Fruit fly (Drosophila melanogaster): Measurements from ENCODE around the gene Sk2.

The Sk2 gene

DNA sequence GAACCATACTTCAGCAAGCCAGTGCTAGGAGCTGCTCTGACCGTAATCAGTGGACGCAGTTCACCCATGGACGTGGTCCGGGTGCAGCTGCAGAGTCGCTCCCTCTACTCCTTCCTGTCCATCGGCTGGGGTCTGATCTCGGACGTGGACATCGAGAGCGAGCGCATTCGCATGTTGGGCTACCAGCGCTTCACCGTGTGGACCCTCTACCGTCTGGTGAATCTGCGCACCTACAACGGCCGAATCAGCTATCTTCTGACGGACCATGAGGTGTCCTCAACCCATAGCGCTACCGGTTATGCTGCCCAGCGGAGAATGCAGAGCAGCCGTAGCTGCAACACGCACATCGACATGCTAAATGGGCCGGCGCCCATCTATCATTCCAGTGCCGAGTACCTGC is 1.8 kb downstream of the Sk2 start:
- no peak for TF ChIP-seq CG17801 (GFP tag; optimal IDR thresholded peaks at IDR 0.05; ENCODE audit: partially characterized antibody)

DNA sequence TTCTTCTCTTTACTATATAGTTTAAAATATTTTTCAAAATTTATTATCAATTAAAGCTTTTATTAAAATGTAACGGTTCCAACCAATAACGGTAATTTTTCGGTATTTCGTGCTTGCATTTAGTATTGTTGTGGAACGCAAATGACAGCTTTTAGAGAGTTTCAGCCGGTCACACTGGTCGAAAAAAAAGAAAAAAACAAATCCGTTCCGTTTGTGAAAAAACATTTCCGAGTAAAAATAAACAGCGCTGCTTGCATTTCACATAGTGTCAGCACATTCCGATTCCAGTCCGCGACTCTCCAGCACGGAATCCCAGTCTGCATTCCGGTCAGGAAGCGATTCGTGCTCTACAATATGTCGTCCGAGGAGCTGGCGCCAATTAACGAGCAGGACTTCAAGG is 3.3 kb downstream of the Sk2 start, which contains the start of gene CG32485:
Gene CG32485, plus strand, starts transcription at position 139 of the 400 bp plus-strand sequence.
- TF ChIP-seq CG17801 (GFP tag; optimal IDR thresholded peaks at IDR 0.05; ENCODE audit: partially characterized antibody), result peak; percentile 86

DNA sequence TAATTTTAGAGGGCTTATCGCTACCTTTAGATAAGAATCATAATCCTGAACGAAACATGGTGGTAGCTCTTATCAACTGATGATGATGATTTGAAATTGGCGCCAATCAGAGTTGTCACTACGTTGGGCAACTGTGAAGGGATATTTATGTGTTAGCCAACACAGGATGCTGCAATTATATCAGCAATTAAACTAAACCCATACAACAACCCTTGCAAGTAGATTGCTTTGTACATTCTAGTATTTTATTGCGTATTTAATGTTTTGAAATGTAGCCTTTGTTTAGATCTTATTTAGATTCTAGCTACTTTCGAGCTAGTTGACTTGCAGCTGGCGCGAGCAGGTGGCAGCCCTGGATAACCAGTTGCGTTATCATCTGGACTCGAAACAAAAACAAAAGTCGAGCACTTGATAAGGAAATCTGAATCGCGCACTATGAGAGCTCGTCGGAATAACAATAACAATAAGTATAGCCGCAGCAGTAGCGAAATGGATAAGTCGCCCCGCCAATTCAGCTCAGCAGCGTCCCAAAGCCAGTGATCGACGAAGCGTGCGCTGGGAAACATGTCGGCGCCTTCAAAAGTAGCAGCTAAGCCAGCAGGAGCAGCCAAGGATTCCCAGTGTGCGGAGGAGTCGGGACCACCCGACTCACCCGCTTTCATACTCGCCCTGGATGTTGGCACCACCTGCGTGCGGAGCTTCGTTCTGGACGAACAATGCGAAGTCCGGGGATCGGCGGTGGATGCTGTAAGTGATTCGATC is 5.4 kb downstream of the Sk2 start, which contains the start of gene CG1271:
Gene CG1271, plus strand, starts transcription at position 405 of the 762 bp plus-strand sequence.
- TF ChIP-seq CG17801 (GFP tag; optimal IDR thresholded peaks at IDR 0.05; ENCODE audit: partially characterized antibody), result peak; percentile 54

DNA sequence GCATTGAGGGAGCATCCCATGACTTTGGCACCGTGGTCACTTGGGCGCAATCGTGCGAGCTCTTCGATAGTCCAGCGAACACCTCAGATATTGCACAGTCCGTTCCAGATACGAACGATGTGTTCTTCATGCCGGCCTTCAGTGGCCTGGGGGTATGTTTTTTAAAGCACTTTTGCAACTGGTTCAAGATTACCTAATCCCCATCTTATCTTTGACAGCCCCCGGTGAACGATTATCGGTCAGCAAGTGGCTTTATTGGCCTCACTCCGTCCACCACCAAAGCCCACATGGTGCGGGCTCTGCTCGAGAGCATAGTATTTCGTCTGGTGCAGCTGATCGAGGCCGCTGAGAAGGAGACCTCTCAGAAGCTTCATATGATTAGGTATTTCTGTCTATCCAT is 7.2 kb downstream of the Sk2 start:
- TF ChIP-seq CG17801 (GFP tag; optimal IDR thresholded peaks at IDR 0.05; ENCODE audit: partially characterized antibody), result no peak

DNA sequence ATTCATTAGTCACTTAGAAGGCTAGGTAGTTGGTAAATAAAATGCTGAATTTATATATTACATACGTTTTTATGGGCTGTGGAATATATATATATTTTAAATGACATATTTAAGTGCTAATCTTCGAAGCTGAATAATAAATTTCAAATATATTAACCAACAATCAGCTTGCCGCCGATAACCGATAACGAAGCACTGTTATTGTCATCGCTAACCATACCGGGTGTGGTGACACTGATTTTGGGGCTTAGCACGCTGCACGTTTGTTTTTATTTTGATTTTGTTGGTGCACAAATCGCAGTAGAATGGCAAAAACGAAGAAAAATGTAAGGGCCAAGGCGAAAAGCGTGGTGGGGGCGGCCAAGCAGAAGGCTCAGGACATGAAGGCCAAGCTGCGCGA is 8.0 kb downstream of the Sk2 start, which contains the start of gene CG16753:
Gene CG16753, plus strand, starts transcription at position 229 of the 400 bp plus-strand sequence.
- peak; percentile 1 for TF ChIP-seq CG17801 (GFP tag; optimal IDR thresholded peaks at IDR 0.05; ENCODE audit: partially characterized antibody)

DNA sequence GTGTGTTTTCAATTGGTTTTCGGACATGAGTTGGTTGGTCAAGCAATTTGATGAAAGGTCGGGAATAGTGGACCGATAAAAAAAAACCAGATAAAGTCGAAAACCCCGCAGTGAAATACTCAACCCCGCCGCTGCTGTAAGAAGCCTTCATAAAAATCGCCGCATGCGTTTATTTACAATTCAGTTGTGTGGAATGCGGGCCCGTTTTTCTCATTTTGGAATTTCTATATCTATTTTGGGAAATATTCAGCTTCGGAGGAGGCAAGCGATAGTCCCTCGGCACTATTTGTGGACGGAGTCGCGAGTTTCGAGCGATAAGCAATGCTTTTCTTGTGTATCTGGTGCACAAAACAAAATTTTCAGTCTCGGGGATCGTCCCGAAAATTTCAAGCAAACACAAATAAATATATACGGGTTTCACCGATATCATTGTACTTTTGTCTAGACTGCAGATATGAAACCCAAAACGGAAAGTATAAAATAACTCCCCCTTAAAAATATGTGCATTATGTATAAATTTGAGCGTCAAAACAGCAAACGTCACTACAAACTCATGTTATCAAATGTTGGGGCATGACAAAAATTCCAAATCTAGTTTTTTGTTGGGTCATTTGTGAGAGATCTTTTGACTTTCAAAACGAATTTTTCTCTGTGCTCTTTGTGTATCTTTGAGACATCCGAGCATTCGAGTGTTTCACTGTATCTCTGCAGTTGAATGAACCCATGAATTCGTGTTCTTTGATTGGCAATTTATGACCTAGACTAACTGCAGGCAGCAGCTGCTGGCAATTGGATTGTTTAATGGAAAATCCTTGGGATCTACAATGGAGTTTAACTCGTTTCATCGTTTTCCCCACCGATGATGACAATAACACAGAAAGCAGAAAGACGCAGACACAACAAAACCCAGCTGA is 12.3 kb downstream of the Sk2 start:
- TF ChIP-seq CG17801 (GFP tag; optimal IDR thresholded peaks at IDR 0.05; ENCODE audit: partially characterized antibody), result no peak

DNA sequence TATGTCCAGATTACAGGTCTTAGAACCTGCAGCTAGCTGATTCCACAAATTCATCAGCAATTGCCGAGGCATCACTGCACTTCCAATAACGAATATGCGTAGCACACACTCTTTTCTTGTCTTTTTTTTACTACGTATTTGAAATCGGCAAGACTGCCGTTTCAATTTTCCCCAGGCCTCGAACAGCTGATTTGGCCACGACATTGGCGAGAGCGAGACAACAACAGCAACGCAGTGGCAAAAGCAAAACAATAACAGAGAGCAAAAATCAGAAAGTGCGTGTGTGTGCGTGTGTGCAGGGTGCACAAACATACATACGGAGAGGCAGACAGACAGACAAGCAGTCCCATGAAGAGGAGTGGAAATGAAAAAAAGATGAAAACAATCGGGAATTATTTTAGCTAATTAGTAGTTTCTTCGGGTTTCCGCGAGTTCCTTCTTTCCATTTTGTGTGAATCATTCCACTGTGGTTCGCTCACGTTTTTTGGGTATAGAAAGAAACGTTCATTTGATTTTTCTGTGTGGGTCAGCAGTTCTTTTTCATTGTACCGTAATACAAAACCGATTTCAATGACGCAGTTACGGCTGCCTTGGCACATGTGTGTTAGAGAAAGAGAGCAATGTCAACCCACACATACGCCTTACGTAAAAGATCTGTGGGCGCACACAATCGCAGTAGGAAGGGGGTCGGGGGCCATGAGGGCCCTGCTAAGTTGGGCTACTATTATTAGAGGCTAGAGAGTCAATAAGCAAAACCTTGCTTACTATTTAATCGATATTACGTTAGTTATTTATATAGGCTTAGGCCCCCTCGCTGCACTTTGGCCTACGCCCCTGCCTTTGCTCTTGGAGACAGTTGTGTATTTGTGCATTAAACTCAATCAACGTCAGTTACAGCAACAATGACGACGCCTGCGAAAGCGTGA is 13.4 kb downstream of the Sk2 start:
- peak; percentile 99 for TF ChIP-seq CG17801 (GFP tag; optimal IDR thresholded peaks at IDR 0.05; ENCODE audit: partially characterized antibody)

DNA sequence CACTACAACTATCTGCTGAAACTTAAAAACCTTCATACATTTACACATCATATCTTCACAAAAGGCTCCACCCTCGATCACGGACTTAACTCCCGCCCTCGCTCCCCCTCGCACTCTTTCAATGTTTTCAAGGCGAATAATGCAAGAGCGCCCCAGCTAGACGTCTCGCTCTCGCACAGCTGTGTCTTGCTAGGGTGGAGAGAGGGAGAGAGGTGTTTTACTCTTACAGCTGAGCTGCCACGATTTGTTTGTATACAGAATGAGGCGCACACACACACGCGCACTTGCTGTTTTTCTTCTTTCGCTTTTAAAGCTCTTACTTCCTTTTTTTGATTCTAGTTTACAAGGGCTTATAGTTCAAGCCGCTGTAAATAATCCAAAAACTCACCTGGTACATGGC is 22.9 kb downstream of the Sk2 start:
- no peak for TF ChIP-seq CG17801 (GFP tag; optimal IDR thresholded peaks at IDR 0.05; ENCODE audit: partially characterized antibody)

DNA sequence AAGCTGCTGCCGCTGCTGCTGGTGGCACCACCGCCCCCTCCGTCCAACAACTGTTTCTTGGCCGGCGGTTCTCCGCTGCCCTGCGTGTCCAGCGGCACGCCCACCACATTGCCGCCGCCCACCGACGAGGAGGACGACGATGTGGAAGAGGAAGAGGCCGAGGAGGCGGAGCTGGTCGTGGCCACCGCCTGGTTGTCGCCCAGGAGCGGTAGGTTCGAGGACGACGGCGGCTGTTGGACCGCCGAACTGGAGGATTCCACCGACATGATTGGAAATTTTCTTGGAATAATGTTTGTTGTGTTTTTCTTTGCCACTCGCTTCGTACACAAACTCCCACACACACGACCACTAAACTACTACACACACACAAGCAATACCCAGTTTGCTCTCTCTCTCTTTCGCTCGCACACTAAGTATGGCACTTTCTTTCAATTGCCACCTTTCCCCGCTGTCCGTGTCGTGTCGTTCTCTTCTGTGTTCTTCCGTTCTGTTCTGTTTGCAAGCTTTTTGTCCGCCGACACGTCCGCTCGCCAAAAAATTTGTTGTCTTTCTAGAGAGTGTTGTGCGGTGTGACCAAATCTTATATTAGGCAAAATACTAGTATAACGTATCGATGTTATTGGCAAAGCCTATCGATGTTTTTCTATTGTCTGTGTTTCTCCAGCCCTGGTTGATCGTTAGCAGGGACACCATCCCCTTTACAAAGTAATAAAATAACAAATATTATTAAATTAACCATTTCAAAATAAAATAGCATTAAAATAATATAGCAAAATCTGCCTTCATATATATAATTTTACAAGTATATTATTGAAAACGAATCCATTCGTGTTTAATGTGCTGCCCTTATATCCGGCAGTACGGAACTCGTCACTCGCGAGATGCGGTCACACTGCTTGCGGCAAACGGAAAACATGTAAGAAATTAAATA is 23.7 kb downstream of the Sk2 start, which contains the start of the genes CG32486 and PAN3:
Gene CG32486, minus strand, starts transcription at position 566 of the 931 bp plus-strand sequence.
Gene PAN3, plus strand, starts transcription at position 860 of the 931 bp plus-strand sequence.
- TF ChIP-seq CG17801 (GFP tag; optimal IDR thresholded peaks at IDR 0.05; ENCODE audit: partially characterized antibody), result peak; percentile 83

DNA sequence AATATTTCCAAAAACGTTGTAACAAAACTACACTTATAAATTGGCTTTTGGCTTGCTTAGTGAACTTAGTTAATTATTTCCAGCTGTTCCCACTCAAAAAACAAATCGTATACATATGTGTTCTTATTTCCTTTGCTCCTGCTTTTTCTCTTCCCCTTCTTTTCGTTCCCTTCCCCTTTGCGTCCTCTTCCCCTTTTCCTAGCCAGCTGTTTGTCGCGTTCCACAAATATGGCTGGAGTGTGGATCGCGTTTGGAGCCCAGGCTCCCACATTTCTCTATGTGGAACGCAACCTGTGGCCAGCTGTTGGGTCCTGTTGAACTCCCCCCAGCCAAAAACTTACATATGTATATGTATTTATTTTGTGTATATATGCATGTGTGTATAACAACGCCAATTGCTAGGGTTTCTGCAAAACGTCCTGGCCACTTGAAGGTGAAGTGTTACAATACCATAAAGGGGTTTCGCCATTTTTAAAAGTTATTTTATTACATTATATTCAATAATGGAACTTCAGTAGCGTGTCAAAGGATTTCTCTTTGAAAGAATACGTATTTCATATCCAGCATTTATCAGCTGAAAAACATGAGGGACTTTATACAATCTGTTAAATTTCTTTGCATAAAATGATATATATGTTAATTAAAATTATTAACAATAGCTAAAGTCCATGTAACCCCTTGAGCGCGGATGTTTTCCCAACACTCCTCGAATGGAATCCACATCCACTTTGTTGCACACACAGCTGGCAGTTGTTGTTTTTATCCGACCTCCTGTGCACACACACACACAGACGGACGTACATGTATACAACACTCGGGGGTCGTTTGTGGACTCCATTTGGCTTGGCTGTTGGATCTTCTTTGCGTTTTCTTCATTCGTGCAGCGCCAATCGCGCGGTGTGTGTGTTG is 25.0 kb downstream of the Sk2 start:
- no peak for TF ChIP-seq CG17801 (GFP tag; optimal IDR thresholded peaks at IDR 0.05; ENCODE audit: partially characterized antibody)

DNA sequence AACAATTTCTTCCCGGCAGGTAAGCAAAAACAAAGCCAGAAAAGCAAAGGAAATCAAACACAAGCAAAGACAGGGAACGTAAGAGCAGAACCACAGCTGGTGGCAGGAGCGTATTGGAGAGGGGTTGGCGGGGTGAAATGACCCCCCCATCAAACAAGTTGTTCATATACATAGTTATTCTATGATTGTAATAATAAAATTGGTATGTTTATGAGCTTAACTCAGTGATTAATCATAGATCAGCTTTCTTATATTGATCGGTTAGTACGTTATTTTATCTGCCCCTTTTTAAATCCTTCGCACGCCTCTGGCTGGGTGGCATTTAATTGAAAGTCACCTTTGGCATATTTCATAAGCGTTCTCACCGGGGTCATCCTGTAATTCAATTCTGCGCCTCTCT is 26.6 kb downstream of the Sk2 start:
- TF ChIP-seq CG17801 (GFP tag; optimal IDR thresholded peaks at IDR 0.05; ENCODE audit: partially characterized antibody), result no peak

DNA sequence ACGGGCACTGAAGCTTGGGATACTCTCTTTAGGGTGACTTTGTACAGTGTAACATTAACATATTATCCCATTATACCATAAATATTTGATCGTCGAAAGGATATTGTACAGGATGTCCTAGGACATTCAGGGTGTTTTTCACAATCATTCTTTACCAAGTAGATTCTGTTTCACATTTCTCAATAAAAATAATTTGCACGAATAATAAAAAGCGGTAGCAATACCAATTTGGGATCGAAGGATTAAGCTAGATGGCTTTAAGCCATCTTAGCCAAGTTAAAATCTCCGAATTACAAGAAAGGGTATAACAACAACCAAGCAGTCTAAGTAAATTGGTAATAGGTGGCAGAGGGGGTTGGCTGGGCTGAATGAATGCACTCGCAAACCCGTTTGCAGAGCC is 27.5 kb downstream of the Sk2 start:
- no peak for TF ChIP-seq CG17801 (GFP tag; optimal IDR thresholded peaks at IDR 0.05; ENCODE audit: partially characterized antibody)
